Worm (Caenorhabditis elegans) whole organism, L4 larva: Measurements from ENCODE around the gene C37C3.10.

Source experiments
- ceh-62 ChIP-seq: sonication (generic microtip); optimal IDR thresholded peaks from 2 replicates; lab custom pipeline; 2017; ENCODE audit warnings: missing biosample characterization, missing genetic modification characterization
- ces-1 ChIP-seq: fragments of 150-350 bp; sonication (generic microtip); optimal IDR thresholded peaks from 4 replicates; lab custom pipeline; 2014; ENCODE audit warnings: missing biosample characterization, missing genetic modification reagents, missing genetic modification characterization
- gei-8 ChIP-seq: fragments of 200-800 bp; sonication (Bioruptor generic); optimal IDR thresholded peaks from 2 replicates; lab custom pipeline; 2018; ENCODE audit warnings: mild to moderate bottlenecking, missing genetic modification characterization, missing compliant biosample characterization
- mes-2 ChIP-seq: sonication (generic microtip); optimal IDR thresholded peaks from 2 replicates; lab custom pipeline; 2016; ENCODE audit warnings: missing genotype, mild to moderate bottlenecking, missing genetic modification characterization, missing compliant biosample characterization; ENCODE audit not compliant: poor library complexity, severe bottlenecking
- skn-1 ChIP-seq: fragments of 150-350 bp; optimal IDR thresholded peaks from 2 replicates; lab custom pipeline; 2014; ENCODE audit warnings: missing biosample characterization, missing genetic modification characterization
- unc-39 ChIP-seq: sonication (generic microtip); optimal IDR thresholded peaks from 2 replicates; lab custom pipeline; 2017; ENCODE audit warnings: missing biosample characterization, missing genetic modification characterization
- ztf-11 ChIP-seq: fragments of 150-350 bp; optimal IDR thresholded peaks from 2 replicates; lab custom pipeline; 2014; ENCODE audit warnings: missing biosample characterization, missing genetic modification characterization

ce11 chrV:7901222-7901621, 38.4 kb upstream of the C37C3.10 start:
- TF ChIP-seq mes-2 (no peak), ztf-11 (tag; lab: Kevin White, UChicago) (no peak), unc-39 (tag; lab: Kevin White, UChicago) (no peak), gei-8 (no peak), ces-1 (GFP tag; lab: Kevin White, UChicago) (no peak), skn-1 (tag; lab: Kevin White, UChicago) (no peak), ceh-62 (tag; lab: Kevin White, UChicago) (no peak)
